Worm (Caenorhabditis elegans) whole organism, L2 larva: Measurements from ENCODE around the gene F56A8.5.

Experiments used
- aly-2 ChIP-seq: fragments of 150-350 bp; optimal IDR thresholded peaks from 2 replicates; lab custom pipeline; 2014; ENCODE audit warnings: missing biosample characterization, missing genetic modification characterization
- ama-1 ChIP-seq: fragments of 150-350 bp; optimal IDR thresholded peaks from 2 replicates; lab custom pipeline; 2018; ENCODE audit warnings: inconsistent platforms
- ceh-16 ChIP-seq: fragments of 150-350 bp; optimal IDR thresholded peaks from 2 replicates; lab custom pipeline; 2014; ENCODE audit warnings: missing biosample characterization, missing genetic modification characterization
- crh-2 ChIP-seq: sonication (generic microtip); optimal IDR thresholded peaks from 2 replicates; lab custom pipeline; 2017; ENCODE audit warnings: missing biosample characterization, missing genetic modification characterization
- elt-3 ChIP-seq: sonication (generic microtip); optimal IDR thresholded peaks from 2 replicates; lab custom pipeline; 2017; ENCODE audit warnings: missing biosample characterization, missing genetic modification characterization
- fos-1 ChIP-seq: fragments of 150-350 bp; optimal IDR thresholded peaks from 2 replicates; lab custom pipeline; 2014; ENCODE audit warnings: missing biosample characterization, missing genetic modification characterization
- lin-13 ChIP-seq: fragments of 150-350 bp; optimal IDR thresholded peaks from 2 replicates; lab custom pipeline; 2014; ENCODE audit warnings: missing biosample characterization, missing genetic modification reagents, missing genetic modification characterization
- lsy-2 ChIP-seq, 2 experiments: fragments of 150-350 bp in 1 of 2; sonication (generic microtip) in 1 of 2; optimal IDR thresholded peaks; 2 replicates each; lab custom pipeline; 2014 to 2017; ENCODE audit warnings: missing biosample characterization in 2 of 2, missing genetic modification characterization in 2 of 2
- nhr-25 ChIP-seq: fragments of 150-350 bp; sonication (generic microtip); optimal IDR thresholded peaks from 3 replicates; lab custom pipeline; 2014; ENCODE audit warnings: missing biosample characterization, missing genetic modification characterization
- skn-1 ChIP-seq: sonication (generic microtip); optimal IDR thresholded peaks from 2 replicates; lab custom pipeline; 2017; ENCODE audit warnings: missing biosample characterization, missing genetic modification characterization
- snpc-4 ChIP-seq: fragments of 150-350 bp; optimal IDR thresholded peaks from 2 replicates; lab custom pipeline; 2014; ENCODE audit warnings: missing biosample characterization, missing genetic modification characterization

- TF ChIP-seq elt-3 (tag; lab: Kevin White, UChicago) (no peak), crh-2 (tag; lab: Kevin White, UChicago) (no peak), aly-2 (no peak), lin-13 (no peak), snpc-4 (tag; lab: Kevin White, UChicago) (no peak), nhr-25 (tag; lab: Kevin White, UChicago) (no peak), lsy-2 (tag; optimal IDR thresholded peaks at IDR 0.05; lab: Kevin White, UChicago) (no peak), fos-1 (no peak), ama-1 (lab: Kevin White, UChicago) (no peak), ceh-16 (tag; lab: Kevin White, UChicago) (no peak), skn-1 (tag; lab: Kevin White, UChicago) (no peak)
Measured at ce11 chrIII:13272227-13272626, 6.6 kb downstream of the F56A8.5 start.
